Worm (Caenorhabditis elegans) whole organism, young adult: ENCODE data around the gene F59A6.3.

Experiments used
- C06A6.2 ChIP-seq: fragments of 200-800 bp; sonication (Bioruptor generic); conservative IDR thresholded peaks from 2 replicates; pipeline ENCODE4 v1.3.6; 2022; ENCODE audit warnings: missing genetic modification characterization, missing compliant biosample characterization
- D2030.7 ChIP-seq: fragments of 200-800 bp; sonication (Bioruptor generic); IDR thresholded peaks from 2 replicates; pipeline ENCODE4 v1.3.6; 2022; ENCODE audit warnings: missing genetic modification reagents, missing genetic modification characterization, missing compliant biosample characterization
- F33H1.4 ChIP-seq: fragments of 200-800 bp; sonication (Bioruptor generic); IDR thresholded peaks from 2 replicates; pipeline ENCODE4 v1.3.6; 2022; ENCODE audit warnings: missing genetic modification reagents, missing genetic modification characterization, missing compliant biosample characterization
- F37B4.10 ChIP-seq: fragments of 200-800 bp; sonication (Bioruptor generic); IDR thresholded peaks from 2 replicates; pipeline ENCODE4 v1.3.6; 2022; ENCODE audit warnings: missing genetic modification characterization, missing compliant biosample characterization
- F49E8.2 ChIP-seq: sonication (generic microtip); optimal IDR thresholded peaks from 3 replicates; lab custom pipeline; 2017; ENCODE audit warnings: missing genetic modification characterization, mild to moderate bottlenecking, missing compliant biosample characterization, antibody characterized with exemption, moderate library complexity; ENCODE audit not compliant: insufficient read depth
- F55B11.4 ChIP-seq: sonication (generic microtip); optimal IDR thresholded peaks from 2 replicates; lab custom pipeline; 2016; ENCODE audit warnings: missing compliant biosample characterization, missing genetic modification characterization, borderline replicate concordance; ENCODE audit not compliant: insufficient read depth
- F57A8.1 ChIP-seq: fragments of 200-800 bp; sonication (Bioruptor generic); optimal IDR thresholded peaks from 2 replicates; lab custom pipeline; 2018; ENCODE audit warnings: mild to moderate bottlenecking, missing genetic modification characterization, moderate library complexity, missing compliant biosample characterization
- K12H6.12 ChIP-seq: fragments of 200-800 bp; sonication (Bioruptor generic); optimal IDR thresholded peaks from 2 replicates; lab custom pipeline; 2018; ENCODE audit warnings: mild to moderate bottlenecking, missing genetic modification characterization, missing compliant biosample characterization
- Y53G8AR.9 ChIP-seq: fragments of 200-800 bp; sonication (Bioruptor generic); conservative IDR thresholded peaks from 2 replicates; pipeline ENCODE4 v1.3.6; 2022; ENCODE audit warnings: missing genetic modification reagents, missing genetic modification characterization, missing compliant biosample characterization
- Y56A3A.18 ChIP-seq: fragments of 200-800 bp; sonication (Bioruptor generic); IDR thresholded peaks from 2 replicates; pipeline ENCODE4 v1.3.6; 2022; ENCODE audit warnings: missing genetic modification reagents, missing genetic modification characterization, missing compliant biosample characterization
- Y67H2A.10 ChIP-seq: fragments of 200-800 bp; sonication (Bioruptor generic); conservative IDR thresholded peaks from 2 replicates; pipeline ENCODE4 v1.3.6; 2022; ENCODE audit warnings: missing genetic modification reagents, missing genetic modification characterization, missing compliant biosample characterization
- Y79H2A.3 ChIP-seq: fragments of 200-800 bp; sonication (Bioruptor generic); conservative IDR thresholded peaks from 2 replicates; pipeline ENCODE4 v1.3.6; 2022; ENCODE audit warnings: missing genetic modification reagents, missing genetic modification characterization, missing compliant biosample characterization
- Y95B8A.8 ChIP-seq: fragments of 200-800 bp; sonication (Bioruptor generic); IDR thresholded peaks from 2 replicates; pipeline ENCODE4 v1.3.6; 2022; ENCODE audit warnings: missing genetic modification reagents, missing genetic modification characterization, missing compliant biosample characterization
- aptf-3 ChIP-seq: fragments of 200-800 bp; sonication (Bioruptor generic); IDR thresholded peaks from 2 replicates; pipeline ENCODE4 v1.3.6; 2022; ENCODE audit warnings: missing genetic modification characterization, missing compliant biosample characterization
- bed-1 ChIP-seq: fragments of 200-800 bp; sonication (Bioruptor generic); IDR thresholded peaks from 2 replicates; pipeline ENCODE4 v1.3.6; 2022; ENCODE audit warnings: missing genetic modification reagents, missing genetic modification characterization, missing compliant biosample characterization
- ccch-3 ChIP-seq: fragments of 200-800 bp; sonication (Bioruptor generic); optimal IDR thresholded peaks from 2 replicates; lab custom pipeline; 2018; ENCODE audit warnings: mild to moderate bottlenecking, missing genetic modification characterization, missing compliant biosample characterization
- ceh-27 ChIP-seq: fragments of 200-800 bp; sonication (Bioruptor generic); optimal IDR thresholded peaks from 2 replicates; lab custom pipeline; 2018; ENCODE audit warnings: mild to moderate bottlenecking, missing genetic modification characterization, moderate library complexity, missing compliant biosample characterization
- chd-7 ChIP-seq: sonication (generic microtip); optimal IDR thresholded peaks from 2 replicates; lab custom pipeline; 2016; ENCODE audit warnings: mild to moderate bottlenecking, missing genetic modification characterization, moderate library complexity, missing compliant biosample characterization
- die-1 ChIP-seq: sonication (generic microtip); optimal IDR thresholded peaks from 2 replicates; lab custom pipeline; 2016; ENCODE audit warnings: missing genotype, mild to moderate bottlenecking, missing genetic modification characterization, missing compliant biosample characterization
- dpl-1 ChIP-seq: fragments of 150-350 bp; optimal IDR thresholded peaks from 2 replicates; lab custom pipeline; 2014; ENCODE audit warnings: missing biosample characterization, missing genetic modification reagents, missing genetic modification characterization
- hlh-12 ChIP-seq: sonication (generic microtip); optimal IDR thresholded peaks from 2 replicates; lab custom pipeline; 2016; ENCODE audit warnings: missing genetic modification characterization, missing compliant biosample characterization
- hrde-1 ChIP-seq: sonication (generic microtip); optimal IDR thresholded peaks from 2 replicates; lab custom pipeline; 2016; ENCODE audit warnings: missing genetic modification characterization, mild to moderate bottlenecking, missing compliant biosample characterization, moderate library complexity, missing genotype, missing genetic modification reagents, borderline replicate concordance
- lin-35 ChIP-seq, 3 experiments: fragments of 150-350 bp in 2 of 3; sonication (generic microtip) in 1 of 3; optimal IDR thresholded peaks; 2 replicates each; lab custom pipeline; 2014 to 2018; ENCODE audit warnings: missing biosample characterization in 3 of 3, missing genetic modification characterization in 3 of 3, missing genetic modification reagents in 3 of 3
- lir-1 ChIP-seq: fragments of 200-800 bp; sonication (Bioruptor generic); conservative IDR thresholded peaks from 2 replicates; pipeline ENCODE4 v1.3.6; 2022; ENCODE audit warnings: missing genetic modification reagents, missing genetic modification characterization, missing compliant biosample characterization
- lsl-1 ChIP-seq: fragments of 200-800 bp; sonication (Bioruptor generic); optimal IDR thresholded peaks from 2 replicates; lab custom pipeline; 2018; ENCODE audit warnings: mild to moderate bottlenecking, missing genetic modification characterization, moderate library complexity, missing compliant biosample characterization
- madf-10 ChIP-seq: sonication (generic microtip); optimal IDR thresholded peaks from 2 replicates; lab custom pipeline; 2016; ENCODE audit warnings: mild to moderate bottlenecking, missing genetic modification characterization, missing compliant biosample characterization
- madf-3 ChIP-seq: fragments of 200-800 bp; sonication (Bioruptor generic); IDR thresholded peaks from 2 replicates; pipeline ENCODE4 v1.3.6; 2022; ENCODE audit warnings: missing genetic modification reagents, missing genetic modification characterization, missing compliant biosample characterization
- madf-6 ChIP-seq: fragments of 200-800 bp; sonication (Bioruptor generic); IDR thresholded peaks from 2 replicates; pipeline ENCODE4 v1.3.6; 2022; ENCODE audit warnings: missing genetic modification reagents, missing genetic modification characterization, missing compliant biosample characterization
- nfya-1 ChIP-seq: sonication (generic microtip); optimal IDR thresholded peaks from 2 replicates; lab custom pipeline; 2017; ENCODE audit warnings: antibody characterized with exemption, missing compliant biosample characterization, missing genetic modification characterization, borderline replicate concordance; ENCODE audit not compliant: insufficient read depth
- nfya-2 ChIP-seq: fragments of 200-800 bp; sonication (Bioruptor generic); IDR thresholded peaks from 2 replicates; pipeline ENCODE4 v1.3.6; 2022; ENCODE audit warnings: missing genetic modification reagents, missing genetic modification characterization, missing compliant biosample characterization
- nfyb-1 ChIP-seq: fragments of 200-800 bp; sonication (Bioruptor generic); IDR thresholded peaks from 2 replicates; pipeline ENCODE4 v1.3.6; 2022; ENCODE audit warnings: missing genetic modification reagents, missing genetic modification characterization, missing compliant biosample characterization
- nhr-179 ChIP-seq: sonication (generic microtip); optimal IDR thresholded peaks from 2 replicates; lab custom pipeline; 2016; ENCODE audit warnings: mild to moderate bottlenecking, missing genetic modification characterization, missing compliant biosample characterization
- nhr-80 ChIP-seq: sonication (generic microtip); optimal IDR thresholded peaks from 2 replicates; lab custom pipeline; 2016; ENCODE audit warnings: missing genetic modification characterization, missing compliant biosample characterization
- nhr-90 ChIP-seq: sonication (generic microtip); optimal IDR thresholded peaks from 2 replicates; lab custom pipeline; 2016; ENCODE audit warnings: missing genotype, mild to moderate bottlenecking, missing genetic modification characterization, missing compliant biosample characterization
- rec-8 ChIP-seq, 2 experiments: sonication (generic microtip); optimal IDR thresholded peaks; 2 replicates each; lab custom pipeline; 2016; ENCODE audit warnings: mild to moderate bottlenecking in 2 of 2, missing genetic modification characterization in 2 of 2, missing genetic modification reagents in 2 of 2, missing genotype in 2 of 2, missing biosample characterization in 1 of 2, missing compliant biosample characterization in 1 of 2, moderate library complexity in 1 of 2
- sea-2 ChIP-seq: fragments of 200-800 bp; sonication (Bioruptor generic); IDR thresholded peaks from 2 replicates; pipeline ENCODE4 v1.3.6; 2022; ENCODE audit warnings: missing genetic modification characterization, missing compliant biosample characterization
- snpc-4 ChIP-seq, 5 experiments: fragments of 150-350 bp in 1 of 5; sonication (generic microtip) in 4 of 5; optimal IDR thresholded peaks; 2 replicates each; lab custom pipeline; 2014 to 2018; ENCODE audit warnings: missing genetic modification characterization in 5 of 5, missing biosample characterization in 3 of 5, antibody characterized with exemption in 2 of 5, mild to moderate bottlenecking in 2 of 5, missing compliant biosample characterization in 2 of 5, missing genotype in 2 of 5, moderate library complexity in 2 of 5, missing genetic modification reagents in 1 of 5
- somi-1 ChIP-seq: fragments of 200-800 bp; sonication (Bioruptor generic); optimal IDR thresholded peaks from 2 replicates; lab custom pipeline; 2018; ENCODE audit warnings: mild to moderate bottlenecking, missing genetic modification characterization, missing compliant biosample characterization
- unc-130 ChIP-seq: sonication (generic microtip); optimal IDR thresholded peaks from 2 replicates; lab custom pipeline; 2016; ENCODE audit warnings: missing genetic modification reagents, missing genetic modification characterization, missing compliant biosample characterization
- ztf-3 ChIP-seq: fragments of 200-800 bp; sonication (Bioruptor generic); optimal IDR thresholded peaks from 2 replicates; lab custom pipeline; 2018; ENCODE audit warnings: mild to moderate bottlenecking, missing genetic modification characterization, missing compliant biosample characterization

The F59A6.3 gene

DNA sequence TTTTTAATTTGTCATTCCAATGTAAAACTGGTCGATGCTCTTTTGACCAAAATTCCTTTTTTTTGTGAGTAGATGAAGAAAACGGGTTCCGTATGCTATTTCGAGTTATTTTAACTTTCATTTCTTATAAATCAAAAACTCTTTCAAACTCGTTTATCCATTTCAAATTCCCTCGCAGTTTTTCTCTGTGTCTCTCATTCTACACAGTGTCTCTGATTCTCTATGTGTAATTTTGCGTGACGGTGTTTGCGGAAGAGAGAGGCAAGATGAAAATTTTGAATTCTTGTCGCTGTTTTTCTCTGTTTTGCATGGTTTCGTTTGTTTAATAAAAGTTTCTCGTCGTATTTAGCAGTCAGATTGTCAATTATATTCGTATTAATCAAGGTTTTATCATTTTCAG is 9.0 kb upstream of the F59A6.3 start, which contains the start of gene citk-2 (continued):
- TF ChIP-seq nhr-90 = no peak
- TF ChIP-seq Y95B8A.8 (GFP tag; lab: Robert Waterston, UW) = no peak
- no peak for TF ChIP-seq somi-1 (GFP tag; lab: Kevin White, UChicago)
- no peak for TF ChIP-seq nhr-80 (tag; lab: Kevin White, UChicago)
- TF ChIP-seq rec-8 (tag; optimal IDR thresholded peaks at IDR 0.05; lab: Kevin White, UChicago) = no peak
- TF ChIP-seq K12H6.12 (tag; lab: Kevin White, UChicago) = no peak
- peak; percentile 52 to 98 (median 71) for TF ChIP-seq lin-35 (GFP tag; optimal IDR thresholded peaks at IDR 0.05; lab: Kevin White, UChicago)
- TF ChIP-seq unc-130 (GFP tag; lab: Kevin White, UChicago) = no peak
- peak; percentile 59 for TF ChIP-seq F33H1.4 (GFP tag; lab: Robert Waterston, UW)
- TF ChIP-seq D2030.7 (GFP tag; lab: Robert Waterston, UW) = no peak
- no peak for TF ChIP-seq Y67H2A.10 (GFP tag; lab: Robert Waterston, UW)
- peak; percentile 70; the same call in 1 of the 2 replicates for TF ChIP-seq Y53G8AR.9 (GFP tag; lab: Robert Waterston, UW)
- TF ChIP-seq C06A6.2 (GFP tag; lab: Robert Waterston, UW) = 0 out of 2 replicates have a peak, but pooled peaks have one; percentile 50
- no peak for TF ChIP-seq F37B4.10 (GFP tag; lab: Robert Waterston, UW)
- TF ChIP-seq nfya-1 (tag; lab: Kevin White, UChicago) = no peak
- no peak for TF ChIP-seq chd-7
- TF ChIP-seq die-1 (tag; lab: Kevin White, UChicago) = no peak
- no peak for TF ChIP-seq F55B11.4 (tag; lab: Kevin White, UChicago)
- TF ChIP-seq madf-6 (GFP tag; lab: Robert Waterston, UW) = peak; percentile 58
- no peak for TF ChIP-seq nfya-2 (GFP tag; lab: Robert Waterston, UW)
- no peak for TF ChIP-seq sea-2 (GFP tag; lab: Robert Waterston, UW)
- peak; percentile 74 for TF ChIP-seq nfyb-1
- no peak for TF ChIP-seq hlh-12 (tag; lab: Kevin White, UChicago)
- TF ChIP-seq bed-1 = no peak
- TF ChIP-seq F57A8.1 (GFP tag; lab: Kevin White, UChicago) = no peak
- TF ChIP-seq ztf-3 (GFP tag; lab: Kevin White, UChicago) = no peak
- TF ChIP-seq dpl-1 (GFP tag; lab: Kevin White, UChicago) = peak; percentile 95
- no peak for TF ChIP-seq snpc-4 (GFP tag; optimal IDR thresholded peaks at IDR 0.05; lab: Kevin White, UChicago)
- peak in 1 of 4 experiments; percentile 46 for TF ChIP-seq snpc-4 (tag; optimal IDR thresholded peaks at IDR 0.05; lab: Kevin White, UChicago)
- TF ChIP-seq Y79H2A.3 = no peak

DNA sequence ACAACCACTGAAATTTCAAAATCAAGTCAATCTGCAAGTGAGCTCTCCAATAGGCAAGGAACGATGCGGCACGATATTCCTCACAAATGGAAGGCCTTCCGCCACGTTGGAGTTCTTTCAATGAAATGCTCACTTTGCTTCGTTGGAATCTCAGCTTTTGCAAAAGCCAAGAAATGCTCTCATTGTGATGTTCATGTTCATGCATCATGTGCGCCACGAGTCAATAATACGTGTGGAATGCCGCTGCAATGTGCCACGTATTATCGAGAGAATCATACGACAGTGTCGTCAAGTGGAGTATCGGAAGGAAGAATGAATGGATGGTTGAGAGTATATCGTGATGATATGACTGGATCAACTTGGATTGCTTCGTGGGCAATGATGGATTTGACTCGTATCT is 6.3 kb upstream of the F59A6.3 start:
- no peak for TF ChIP-seq die-1 (tag; lab: Kevin White, UChicago)
- TF ChIP-seq nhr-90 = no peak
- TF ChIP-seq nhr-179 (tag; lab: Kevin White, UChicago) = no peak
- TF ChIP-seq aptf-3 = 0 out of 2 replicates have a peak, but pooled peaks have one; percentile 49
- TF ChIP-seq madf-3 (GFP tag; lab: Robert Waterston, UW) = no peak
- TF ChIP-seq rec-8 (tag; optimal IDR thresholded peaks at IDR 0.05; lab: Kevin White, UChicago) = no peak

DNA sequence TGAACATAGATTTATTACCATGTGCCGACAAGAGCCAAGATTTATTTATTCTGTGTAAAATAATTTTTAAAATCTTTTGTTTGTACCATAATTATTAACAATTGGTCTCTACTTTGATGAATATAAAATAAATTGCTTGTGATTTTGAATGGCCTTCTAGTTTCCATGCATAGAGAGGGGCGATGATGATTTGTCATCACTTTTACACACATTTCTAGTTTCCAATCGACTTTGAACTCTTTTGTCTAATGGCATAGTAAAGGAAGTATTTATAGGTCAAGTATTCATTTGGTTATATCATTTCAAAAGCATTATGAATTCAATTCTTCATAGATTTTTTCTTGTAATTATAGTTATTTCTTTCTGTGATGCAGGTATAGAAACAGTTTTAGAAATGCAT is 4.5 kb upstream of the F59A6.3 start, which contains the start of gene F59A6.10:
Gene F59A6.10 (plus strand): TSS at position 301 of the 400 bp plus-strand sequence.
- TF ChIP-seq Y56A3A.18 (no peak), ceh-27 (no peak), aptf-3 (no peak), ccch-3 (GFP tag; lab: Kevin White, UChicago) (no peak), F49E8.2 (peak; percentile 12), madf-10 (no peak), lir-1 (GFP tag; lab: Robert Waterston, UW) (no peak), hrde-1 (tag; lab: Kevin White, UChicago) (peak; percentile 8), lsl-1 (GFP tag; lab: Kevin White, UChicago) (peak; percentile 23)
- TF ChIP-seq, all 124 proteins: peak for 3
